Fruit fly (Drosophila melanogaster): ENCODE measurements around the gene RpL27.

The RpL27 gene

DNA sequence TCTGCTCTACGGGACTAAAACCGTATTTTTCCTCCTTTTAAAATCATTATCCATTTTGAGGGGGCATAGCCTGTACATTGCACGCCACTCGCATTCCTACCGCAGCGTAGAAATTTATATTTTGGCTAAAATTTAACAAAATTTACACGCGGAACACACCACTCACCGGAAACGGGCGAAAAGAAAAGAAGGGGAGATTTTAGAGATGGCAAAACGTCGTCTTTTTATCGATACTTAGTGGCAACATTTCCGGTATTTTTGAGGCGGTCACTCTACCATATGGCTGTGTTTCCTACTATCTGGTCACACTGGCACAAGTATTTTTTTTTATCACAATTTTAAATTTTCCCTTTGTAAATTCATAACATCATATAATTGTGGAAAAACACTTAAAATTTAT lies at the start of gene RpL27 (continued):
- TF ChIP-seq Ada2b (GFP tag; IDR thresholded peaks at IDR 0.05) = peak; percentile 58; the same call in 1 of the 2 replicates
- peak; percentile 68 for TF ChIP-seq CG8290 (GFP tag; optimal IDR thresholded peaks at IDR 0.05)
- TF ChIP-seq CG8290 (tag; optimal IDR thresholded peaks at IDR 0.05) = peak; percentile 55 to 88
- peak; percentile 85 for TF ChIP-seq H15 (GFP tag; IDR thresholded peaks at IDR 0.05)
- TF ChIP-seq pho (GFP tag; optimal IDR thresholded peaks at IDR 0.05) = peak; percentile 70
- peak; percentile 64 for TF ChIP-seq CTCF (GFP tag; optimal IDR thresholded peaks at IDR 0.05)
- peak; percentile 99 for TF ChIP-seq Ets97D (GFP tag; optimal IDR thresholded peaks at IDR 0.05)
- no peak for TF ChIP-seq ro (GFP tag; IDR thresholded peaks at IDR 0.05)
- TF ChIP-seq zen (tag; optimal IDR thresholded peaks at IDR 0.05) = peak; percentile 72
- peak; percentile 70 for TF ChIP-seq Dll (GFP tag; IDR thresholded peaks at IDR 0.05; ENCODE audit: partially characterized antibody)
- TF ChIP-seq CG2889 (GFP tag; IDR thresholded peaks at IDR 0.05) = 0 out of 3 replicates have a peak, but pooled peaks have one; percentile 10
- peak; percentile 85 for TF ChIP-seq nerfin-1 (tag; optimal IDR thresholded peaks at IDR 0.05)
- no peak for TF ChIP-seq jing (GFP tag; optimal IDR thresholded peaks at IDR 0.05)
- peak; percentile 75 for TF ChIP-seq Atf6 (GFP tag; IDR thresholded peaks at IDR 0.05)
- peak; percentile 78 for TF ChIP-seq HmgD (GFP tag; optimal IDR thresholded peaks at IDR 0.05)
- TF ChIP-seq ato (GFP tag; IDR thresholded peaks at IDR 0.05; ENCODE audit: partially characterized antibody) = peak; percentile 72
- peak; percentile 70; the same call in 2 of the 3 replicates for TF ChIP-seq gce (GFP tag; IDR thresholded peaks at IDR 0.05)
- no peak; the same call in 1 of the 2 replicates for TF ChIP-seq ap (GFP tag; IDR thresholded peaks at IDR 0.05)
- peak; percentile 30 for TF ChIP-seq tap (tag; optimal IDR thresholded peaks at IDR 0.05)
- TF ChIP-seq p53 (GFP tag; optimal IDR thresholded peaks at IDR 0.05) = peak; percentile 79
- TF ChIP-seq gt (GFP tag; IDR thresholded peaks at IDR 0.05) = no peak; the same call in 1 of the 2 replicates
- TF ChIP-seq pb (GFP tag; optimal IDR thresholded peaks at IDR 0.05) = peak; percentile 87
- peak; percentile 59 for TF ChIP-seq al (GFP tag; IDR thresholded peaks at IDR 0.05)
- peak; percentile 69 for TF ChIP-seq repo (GFP tag; optimal IDR thresholded peaks at IDR 0.05)
- 0 out of 2 replicates have a peak, but pooled peaks have one; percentile 41 for TF ChIP-seq CG11696 (GFP tag; IDR thresholded peaks at IDR 0.05)
- peak; percentile 33 for TF ChIP-seq CG8944 (GFP tag; optimal IDR thresholded peaks at IDR 0.05)
- TF ChIP-seq NK7.1 (GFP tag; optimal IDR thresholded peaks at IDR 0.05) = peak; percentile 54
- TF ChIP-seq crp (GFP tag; optimal IDR thresholded peaks at IDR 0.05) = peak; percentile 1 to 82
- TF ChIP-seq CG10431 (GFP tag; optimal IDR thresholded peaks at IDR 0.05) = peak; percentile 97
- peak; percentile 17 for TF ChIP-seq Mad (GFP tag; optimal IDR thresholded peaks at IDR 0.05)
- TF ChIP-seq Lhr (GFP tag; optimal IDR thresholded peaks at IDR 0.05) = peak; percentile 82
- no peak for TF ChIP-seq Poxn (GFP tag; IDR thresholded peaks at IDR 0.05)
- TF ChIP-seq ind (GFP tag; optimal IDR thresholded peaks at IDR 0.05) = peak; percentile 46
- TF ChIP-seq da (GFP tag; optimal IDR thresholded peaks at IDR 0.05) = peak; percentile 30
- TF ChIP-seq Pdp1 (GFP tag; optimal IDR thresholded peaks at IDR 0.05) = peak; percentile 65 to 84
- peak; percentile 53 for TF ChIP-seq CG13424 (tag; optimal IDR thresholded peaks at IDR 0.05)
- peak; percentile 31 for TF ChIP-seq fd96Cb (tag; optimal IDR thresholded peaks at IDR 0.05)
- peak; percentile 82 for TF ChIP-seq trem (tag; optimal IDR thresholded peaks at IDR 0.05)
- TF ChIP-seq CG32772 (GFP tag; IDR thresholded peaks at IDR 0.05) = peak; percentile 75
- TF ChIP-seq CG6689 (GFP tag; IDR thresholded peaks at IDR 0.05) = no peak
- peak; percentile 9 for TF ChIP-seq CG10462 (GFP tag; optimal IDR thresholded peaks at IDR 0.05)
- TF ChIP-seq CG4617 (GFP tag; optimal IDR thresholded peaks at IDR 0.05; ENCODE audit: borderline replicate concordance) = peak; percentile 67
- TF ChIP-seq PHDP (tag; optimal IDR thresholded peaks at IDR 0.05) = peak; percentile 87
- TF ChIP-seq amos (GFP tag; IDR thresholded peaks at IDR 0.05; ENCODE audit: partially characterized antibody) = peak; percentile 76
- peak; percentile 61 for TF ChIP-seq CG7928 (GFP tag; optimal IDR thresholded peaks at IDR 0.05)
- peak; percentile 66 for TF ChIP-seq slbo (GFP tag; IDR thresholded peaks at IDR 0.05)
- TF ChIP-seq kah (GFP tag; optimal IDR thresholded peaks at IDR 0.05) = peak; percentile 82
- TF ChIP-seq shn (GFP tag; optimal IDR thresholded peaks at IDR 0.05) = peak; percentile 65
- peak; percentile 10 for TF ChIP-seq cato (GFP tag; optimal IDR thresholded peaks at IDR 0.05; ENCODE audit: borderline replicate concordance)
- TF ChIP-seq CG4730 (GFP tag; IDR thresholded peaks at IDR 0.05) = peak; percentile 31; the same call in 1 of the 2 replicates
- peak; percentile 87 for TF ChIP-seq sqz (GFP tag; optimal IDR thresholded peaks at IDR 0.05)
- TF ChIP-seq CG8765 (GFP tag; IDR thresholded peaks at IDR 0.05) = no peak

Measured in whole organism, embryonic.